Fruit fly (Drosophila melanogaster) whole organism, embryonic: Measurements from ENCODE around the gene CG9776.
A peak's percentile ranks its signal among the peaks of the same experiment; 100 is the strongest.

ENCODE experiments used
- Asciz ChIP-seq: fragments of 200-800 bp; sonication (Bioruptor generic); optimal IDR thresholded peaks from 2 replicates; lab custom pipeline; 2017; ENCODE audit warnings: missing biosample characterization, mild to moderate bottlenecking, missing genetic modification characterization, missing genetic modification reagents
- Blimp-1 ChIP-seq: fragments of 200-800 bp; sonication (Bioruptor generic); optimal IDR thresholded peaks from 3 replicates; lab custom pipeline; 2018; ENCODE audit warnings: missing biosample characterization, missing genetic modification characterization, mild to moderate bottlenecking, moderate library complexity, missing genetic modification reagents
- CG10654 ChIP-seq: fragments of 200-800 bp; sonication (Bioruptor generic); optimal IDR thresholded peaks from 2 replicates; lab custom pipeline; 2016; ENCODE audit warnings: missing biosample characterization, missing genetic modification characterization
- CG11398 ChIP-seq: fragments of 200-800 bp; sonication (Bioruptor generic); optimal IDR thresholded peaks from 2 replicates; lab custom pipeline; 2016; ENCODE audit warnings: missing biosample characterization, missing genetic modification characterization
- CG12744 ChIP-seq: fragments of 200-800 bp; sonication (Bioruptor generic); optimal IDR thresholded peaks from 2 replicates; lab custom pipeline; 2016; ENCODE audit warnings: missing biosample characterization, missing genetic modification characterization
- CG13894 ChIP-seq: fragments of 200-800 bp; sonication (Bioruptor generic); optimal IDR thresholded peaks from 3 replicates; lab custom pipeline; 2018; ENCODE audit warnings: missing biosample characterization, mild to moderate bottlenecking, missing genetic modification characterization, moderate library complexity
- CG14860 ChIP-seq: fragments of 200-800 bp; sonication (Bioruptor generic); IDR thresholded peaks from 3 replicates; pipeline ENCODE4 v1.3.6; 2022; ENCODE audit warnings: missing biosample characterization, missing genetic modification characterization; ENCODE audit not compliant: partially characterized antibody
- CG15011 ChIP-seq: fragments of 200-800 bp; sonication (Bioruptor generic); optimal IDR thresholded peaks from 3 replicates; lab custom pipeline; 2018; ENCODE audit warnings: missing biosample characterization, mild to moderate bottlenecking, missing genetic modification characterization
- CG2120 ChIP-seq: fragments of 200-800 bp; sonication (Bioruptor generic); optimal IDR thresholded peaks from 3 replicates; lab custom pipeline; 2016; ENCODE audit warnings: missing biosample characterization, missing genetic modification characterization
- CG2712 ChIP-seq: fragments of 200-800 bp; optimal IDR thresholded peaks from 3 replicates; lab custom pipeline; 2019; ENCODE audit warnings: missing biosample characterization, mild to moderate bottlenecking, missing genetic modification characterization, moderate library complexity
- CG2875 ChIP-seq: fragments of 200-800 bp; sonication (Bioruptor generic); optimal IDR thresholded peaks from 2 replicates; lab custom pipeline; 2017; ENCODE audit warnings: missing biosample characterization, mild to moderate bottlenecking, missing genetic modification characterization, missing genetic modification reagents
- CG32772 ChIP-seq: fragments of 200-800 bp; sonication (Bioruptor generic); IDR thresholded peaks from 2 replicates; pipeline ENCODE4 v1.3.6; 2022; ENCODE audit warnings: missing biosample characterization, missing genetic modification characterization
- CG3281 ChIP-seq: fragments of 200-800 bp; sonication (Bioruptor generic); optimal IDR thresholded peaks from 3 replicates; lab custom pipeline; 2017; ENCODE audit warnings: missing biosample characterization, mild to moderate bottlenecking, missing genetic modification characterization
- CG34376 ChIP-seq: fragments of 200-800 bp; sonication (Bioruptor generic); optimal IDR thresholded peaks from 2 replicates; lab custom pipeline; 2018; ENCODE audit warnings: missing biosample characterization, mild to moderate bottlenecking, missing genetic modification characterization
- CG4730 ChIP-seq: fragments of 200-800 bp; sonication (Bioruptor generic); IDR thresholded peaks from 2 replicates; pipeline ENCODE4 v1.3.6; 2022; ENCODE audit warnings: missing biosample characterization, missing genetic modification characterization
- CG7556 ChIP-seq: fragments of 200-800 bp; sonication (Bioruptor generic); optimal IDR thresholded peaks from 2 replicates; lab custom pipeline; 2017; ENCODE audit warnings: missing biosample characterization, mild to moderate bottlenecking, missing genetic modification characterization
- CG8290 ChIP-seq, 3 experiments: fragments of 200-800 bp; sonication (Bioruptor generic); optimal IDR thresholded peaks; 2 replicates each; lab custom pipeline; 2016 to 2019; ENCODE audit warnings: missing biosample characterization in 3 of 3, missing genetic modification characterization in 3 of 3, mild to moderate bottlenecking in 2 of 3, moderate library complexity in 1 of 3
- CG8478 ChIP-seq: fragments of >200 bp; optimal IDR thresholded peaks from 2 replicates; lab custom pipeline; 2018
- CG8765 ChIP-seq: fragments of 200-800 bp; sonication (Bioruptor generic); IDR thresholded peaks from 2 replicates; pipeline ENCODE4 v1.3.6; 2022; ENCODE audit warnings: missing biosample characterization, missing genetic modification characterization
- CG9215 ChIP-seq: fragments of 200-800 bp; sonication (Bioruptor generic); IDR thresholded peaks from 2 replicates; pipeline ENCODE4 v1.3.6; 2022; ENCODE audit warnings: missing biosample characterization, missing genetic modification characterization
- CG9932 ChIP-seq: fragments of 200-800 bp; sonication (Bioruptor generic); IDR thresholded peaks from 2 replicates; pipeline ENCODE4 v1.3.6; 2022; ENCODE audit warnings: missing biosample characterization, missing genetic modification characterization
- Chrac-16 ChIP-seq: fragments of 200-800 bp; sonication (Bioruptor generic); optimal IDR thresholded peaks from 3 replicates; lab custom pipeline; 2016; ENCODE audit warnings: missing biosample characterization, missing genetic modification characterization
- ERR ChIP-seq: fragments of 200-800 bp; sonication (Bioruptor generic); optimal IDR thresholded peaks from 2 replicates; lab custom pipeline; 2016; ENCODE audit warnings: missing biosample characterization, missing genetic modification characterization
- H15 ChIP-seq: fragments of 200-800 bp; sonication (Bioruptor generic); IDR thresholded peaks from 3 replicates; pipeline ENCODE4 v1.3.6; 2022; ENCODE audit warnings: missing biosample characterization, missing genetic modification characterization
- HHEX ChIP-seq: fragments of 200-800 bp; sonication (Bioruptor generic); optimal IDR thresholded peaks from 3 replicates; lab custom pipeline; 2017; ENCODE audit warnings: missing biosample characterization, mild to moderate bottlenecking, missing genetic modification characterization, missing genetic modification reagents
- Meics ChIP-seq: fragments of 200-800 bp; sonication (Bioruptor generic); optimal IDR thresholded peaks from 2 replicates; lab custom pipeline; 2017; ENCODE audit warnings: missing biosample characterization, mild to moderate bottlenecking, missing genetic modification characterization
- Nf-YB ChIP-seq: fragments of 200-800 bp; sonication (Bioruptor generic); optimal IDR thresholded peaks from 3 replicates; lab custom pipeline; 2019; ENCODE audit warnings: missing biosample characterization, mild to moderate bottlenecking, missing genetic modification characterization, moderate library complexity
- Ptx1 ChIP-seq: fragments of 200-800 bp; sonication (Bioruptor generic); IDR thresholded peaks from 2 replicates; pipeline ENCODE4 v1.3.6; 2022; ENCODE audit warnings: missing biosample characterization, missing genetic modification characterization
- Taf1 ChIP-seq: fragments of 200-800 bp; sonication (Bioruptor generic); IDR thresholded peaks from 2 replicates; pipeline ENCODE4 v1.3.6; 2022; ENCODE audit warnings: missing biosample characterization, missing genetic modification characterization
- chif ChIP-seq, 2 experiments: fragments of 200-800 bp; sonication (Bioruptor generic); optimal IDR thresholded peaks; 3 replicates each; lab custom pipeline; 2016; ENCODE audit warnings: missing biosample characterization in 2 of 2, missing genetic modification characterization in 2 of 2
- chinmo ChIP-seq: fragments of 200-800 bp; sonication (Bioruptor generic); IDR thresholded peaks from 4 replicates; pipeline ENCODE4 v1.3.6; 2022; ENCODE audit warnings: missing biosample characterization, missing genetic modification characterization; ENCODE audit not compliant: partially characterized antibody
- crol ChIP-seq: fragments of 200-800 bp; sonication (Bioruptor generic); IDR thresholded peaks from 2 replicates; pipeline ENCODE4 v1.3.6; 2022; ENCODE audit warnings: missing biosample characterization, missing genetic modification characterization
- cwo ChIP-seq: fragments of 200-800 bp; sonication (Bioruptor generic); optimal IDR thresholded peaks from 3 replicates; lab custom pipeline; 2017; ENCODE audit warnings: missing biosample characterization, missing genetic modification characterization, mild to moderate bottlenecking, moderate library complexity, missing genetic modification reagents
- fd3F ChIP-seq: fragments of 200-800 bp; sonication (Bioruptor generic); optimal IDR thresholded peaks from 2 replicates; lab custom pipeline; 2018; ENCODE audit warnings: missing biosample characterization, mild to moderate bottlenecking, missing genetic modification characterization, moderate library complexity
- gsb-n ChIP-seq: fragments of 200-800 bp; sonication (Bioruptor generic); optimal IDR thresholded peaks from 3 replicates; lab custom pipeline; 2018; ENCODE audit warnings: missing biosample characterization, mild to moderate bottlenecking, missing genetic modification characterization
- kni ChIP-seq: fragments of 200-800 bp; sonication (Bioruptor generic); optimal IDR thresholded peaks from 3 replicates; lab custom pipeline; 2017; ENCODE audit warnings: mild to moderate bottlenecking, missing biosample characterization, missing genetic modification reagents, missing genetic modification characterization
- onecut ChIP-seq: fragments of 200-800 bp; sonication (Bioruptor generic); IDR thresholded peaks from 2 replicates; pipeline ENCODE4 v1.3.6; 2022; ENCODE audit warnings: missing biosample characterization, missing genetic modification characterization
- pfk ChIP-seq: fragments of 200-800 bp; sonication (Bioruptor generic); optimal IDR thresholded peaks from 2 replicates; lab custom pipeline; 2018; ENCODE audit warnings: missing biosample characterization, mild to moderate bottlenecking, missing genetic modification characterization, moderate library complexity
- pros ChIP-seq: fragments of 200-800 bp; sonication (Bioruptor generic); optimal IDR thresholded peaks from 3 replicates; lab custom pipeline; 2019; ENCODE audit warnings: missing biosample characterization, mild to moderate bottlenecking, missing genetic modification characterization, moderate library complexity
- pzg ChIP-seq: fragments of 200-800 bp; sonication (Bioruptor generic); optimal IDR thresholded peaks from 3 replicates; lab custom pipeline; 2018; ENCODE audit warnings: missing biosample characterization, mild to moderate bottlenecking, missing genetic modification characterization, moderate library complexity
- row ChIP-seq: fragments of 200-800 bp; sonication (Bioruptor generic); IDR thresholded peaks from 3 replicates; pipeline ENCODE4 v1.3.6; 2022; ENCODE audit warnings: missing biosample characterization, missing genetic modification characterization
- sc ChIP-seq, 3 experiments: fragments of >200 bp in 2 of 3; fragments of 200-800 bp in 1 of 3; sonication (Bioruptor generic) in 1 of 3; optimal IDR thresholded peaks; 2 replicates in 2 of 3; 3 replicates in 1 of 3; lab custom pipeline; 2017; ENCODE audit warnings: mild to moderate bottlenecking in 1 of 3, missing biosample characterization in 1 of 3, missing genetic modification characterization in 1 of 3, missing genetic modification reagents in 1 of 3
- sens-2 ChIP-seq: fragments of 200-800 bp; sonication (Bioruptor generic); IDR thresholded peaks from 2 replicates; pipeline ENCODE4 v1.3.6; 2022; ENCODE audit warnings: missing biosample characterization, missing genetic modification characterization
- seq ChIP-seq: fragments of 200-800 bp; sonication (Bioruptor generic); IDR thresholded peaks from 2 replicates; pipeline ENCODE4 v1.3.6; 2022; ENCODE audit warnings: missing biosample characterization, missing genetic modification characterization
- slbo ChIP-seq: fragments of 200-800 bp; sonication (Bioruptor generic); IDR thresholded peaks from 2 replicates; pipeline ENCODE4 v1.3.6; 2022; ENCODE audit warnings: missing biosample characterization, missing genetic modification characterization
- tll ChIP-seq, 2 experiments: fragments of 200-800 bp in 1 of 2; fragments of >200 bp in 1 of 2; sonication (Bioruptor generic) in 1 of 2; optimal IDR thresholded peaks; 2 replicates each; lab custom pipeline; 2017 to 2019; ENCODE audit warnings: missing biosample characterization in 2 of 2, missing genetic modification characterization in 2 of 2, mild to moderate bottlenecking in 1 of 2, moderate library complexity in 1 of 2
- tna ChIP-seq: fragments of 200-800 bp; sonication (Bioruptor generic); IDR thresholded peaks from 2 replicates; pipeline ENCODE4 v1.3.6; 2022; ENCODE audit warnings: missing biosample characterization, missing genetic modification characterization; ENCODE audit not compliant: partially characterized antibody
- trh ChIP-seq: fragments of 200-800 bp; sonication (Bioruptor generic); optimal IDR thresholded peaks from 2 replicates; lab custom pipeline; 2016; ENCODE audit warnings: missing biosample characterization, missing genetic modification characterization

The CG9776 gene

DNA sequence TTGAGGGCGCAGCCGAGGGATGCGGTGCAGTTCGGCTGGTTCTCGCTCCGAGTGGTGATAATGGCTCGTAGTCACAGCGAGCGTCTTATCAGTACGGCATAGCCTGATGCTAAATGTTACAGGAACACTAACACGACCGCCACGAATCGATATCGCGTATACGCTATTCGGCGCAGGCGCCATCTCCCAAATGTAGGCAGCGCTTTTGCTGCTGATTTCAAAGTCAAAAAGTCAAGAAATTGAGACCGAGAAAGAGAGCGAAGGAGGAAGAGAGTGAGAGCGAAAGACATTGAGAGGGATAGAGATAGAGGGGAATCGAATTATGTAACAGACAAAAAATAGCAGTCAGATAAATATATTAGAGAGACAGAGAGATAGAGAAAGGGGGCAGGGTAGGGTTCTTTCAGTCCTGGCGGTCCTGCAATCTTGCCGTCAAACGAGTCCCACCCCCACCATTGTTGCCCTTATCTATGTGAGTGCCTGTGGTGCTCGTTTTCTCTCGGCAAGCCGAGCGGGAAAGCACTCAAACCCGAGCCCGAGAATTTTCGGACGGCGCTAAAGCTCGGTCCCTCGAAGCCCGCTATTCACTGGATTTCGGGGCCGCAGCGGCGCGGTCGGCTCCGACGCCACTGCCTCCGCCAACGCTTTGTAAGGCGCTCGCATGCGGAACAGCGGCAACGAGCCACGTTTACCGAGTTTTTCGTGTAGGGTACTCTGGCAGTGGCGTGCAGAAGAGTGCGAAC, 52.6 kb downstream of the CG9776 start (continued):
- TF ChIP-seq CG9215 (0 out of 2 replicates have a peak, but pooled peaks have one; percentile 4), trh (no peak), Blimp-1 (GFP tag; lab: Kevin White, UChicago) (no peak), sc (optimal IDR thresholded peaks at IDR 0.05; lab: Kevin White, UChicago) (no peak), sc (GFP tag; optimal IDR thresholded peaks at IDR 0.05; lab: Kevin White, UChicago) (no peak), Meics (GFP tag; lab: Kevin White, UChicago) (no peak), Nf-YB (GFP tag; lab: Kevin White, UChicago) (no peak), CG12744 (GFP tag; lab: Kevin White, UChicago) (peak; percentile 18), CG32772 (no peak), HHEX (GFP tag; lab: Kevin White, UChicago) (no peak), chif (GFP tag; optimal IDR thresholded peaks at IDR 0.05; lab: Kevin White, UChicago) (no peak), H15 (GFP tag; lab: Robert Waterston, UW) (no peak), CG2120 (GFP tag; lab: Kevin White, UChicago) (no peak), row (GFP tag; lab: Robert Waterston, UW) (no peak), CG8290 (GFP tag; optimal IDR thresholded peaks at IDR 0.05; lab: Kevin White, UChicago) (no peak), CG8290 (tag; optimal IDR thresholded peaks at IDR 0.05; lab: Kevin White, UChicago) (peak in 1 of 2 experiments; percentile 38), kni (GFP tag; lab: Kevin White, UChicago) (no peak), CG11398 (GFP tag; lab: Kevin White, UChicago) (no peak), fd3F (GFP tag; lab: Kevin White, UChicago) (no peak), gsb-n (tag; lab: Kevin White, UChicago) (no peak), CG3281 (GFP tag; lab: Kevin White, UChicago) (no peak), CG10654 (no peak), seq (no peak), CG4730 (GFP tag; lab: Robert Waterston, UW) (no peak), ERR (GFP tag; lab: Kevin White, UChicago) (peak; percentile 25), Taf1 (GFP tag; lab: Robert Waterston, UW) (no peak), CG2875 (GFP tag; lab: Kevin White, UChicago) (no peak), crol (peak; percentile 12; the same call in 1 of the 2 replicates), CG8765 (GFP tag; lab: Robert Waterston, UW) (no peak), CG9932 (0 out of 2 replicates have a peak, but pooled peaks have one; percentile 17), Chrac-16 (GFP tag; lab: Kevin White, UChicago) (no peak), Ptx1 (GFP tag; lab: Robert Waterston, UW) (no peak), chinmo (GFP tag; lab: Robert Waterston, UW) (0 out of 4 replicates have a peak, but pooled peaks have one; percentile 47), CG8478 (no peak), tll (GFP tag; optimal IDR thresholded peaks at IDR 0.05; lab: Kevin White, UChicago) (peak in 1 of 2 experiments; percentile 79), CG2712 (tag; lab: Kevin White, UChicago) (no peak), CG34376 (GFP tag; lab: Kevin White, UChicago) (peak; percentile 4), pzg (GFP tag; lab: Kevin White, UChicago) (peak; percentile 7), slbo (GFP tag; lab: Robert Waterston, UW) (no peak), CG13894 (peak; percentile 58), sens-2 (GFP tag; lab: Robert Waterston, UW) (no peak), CG7556 (GFP tag; lab: Kevin White, UChicago) (no peak), pros (peak; percentile 34), CG14860 (GFP tag; lab: Robert Waterston, UW) (no peak), tna (GFP tag; lab: Robert Waterston, UW) (peak; percentile 8; the same call in 1 of the 2 replicates), onecut (GFP tag; lab: Robert Waterston, UW) (peak; percentile 93), CG15011 (GFP tag; lab: Kevin White, UChicago) (no peak), Asciz (no peak), cwo (no peak), pfk (GFP tag; lab: Kevin White, UChicago) (peak; percentile 34)
